Fruit fly (Drosophila melanogaster) whole organism, embryonic: ENCODE measurements around the gene CG34179.

Source experiments
- Adf1 ChIP-seq: fragments of 200-800 bp; sonication (Bioruptor generic); IDR thresholded peaks from 2 replicates; pipeline ENCODE4 v1.3.6; 2022; ENCODE audit warnings: missing biosample characterization, missing genetic modification characterization
- Atf3 ChIP-seq: fragments of 200-800 bp; sonication (Bioruptor generic); optimal IDR thresholded peaks from 3 replicates; lab custom pipeline; 2016; ENCODE audit warnings: missing biosample characterization, missing genetic modification characterization
- B-H2 ChIP-seq: fragments of 200-800 bp; sonication (Bioruptor generic); optimal IDR thresholded peaks from 2 replicates; lab custom pipeline; 2018; ENCODE audit warnings: missing biosample characterization, mild to moderate bottlenecking, missing genetic modification characterization
- CG10654 ChIP-seq: fragments of 200-800 bp; sonication (Bioruptor generic); optimal IDR thresholded peaks from 2 replicates; lab custom pipeline; 2016; ENCODE audit warnings: missing biosample characterization, missing genetic modification characterization
- CG12744 ChIP-seq: fragments of 200-800 bp; sonication (Bioruptor generic); optimal IDR thresholded peaks from 2 replicates; lab custom pipeline; 2016; ENCODE audit warnings: missing biosample characterization, missing genetic modification characterization
- CG1603 ChIP-seq: fragments of 200-800 bp; sonication (Bioruptor generic); optimal IDR thresholded peaks from 2 replicates; lab custom pipeline; 2019; ENCODE audit warnings: missing biosample characterization, mild to moderate bottlenecking, missing genetic modification characterization, moderate library complexity
- CG1792 ChIP-seq: fragments of 200-800 bp; sonication (Bioruptor generic); optimal IDR thresholded peaks from 2 replicates; lab custom pipeline; 2016; ENCODE audit warnings: missing biosample characterization, missing genetic modification characterization
- CG18619 ChIP-seq: fragments of 200-800 bp; sonication (Bioruptor generic); optimal IDR thresholded peaks from 3 replicates; lab custom pipeline; 2017; ENCODE audit warnings: missing biosample characterization, mild to moderate bottlenecking, missing genetic modification characterization
- CG2120 ChIP-seq: fragments of 200-800 bp; sonication (Bioruptor generic); optimal IDR thresholded peaks from 3 replicates; lab custom pipeline; 2016; ENCODE audit warnings: missing biosample characterization, missing genetic modification characterization
- CG2129 ChIP-seq: fragments of 200-800 bp; sonication (Bioruptor generic); IDR thresholded peaks from 2 replicates; pipeline ENCODE4 v1.3.6; 2022; ENCODE audit warnings: missing biosample characterization, missing genetic modification characterization; ENCODE audit not compliant: partially characterized antibody
- CG2875 ChIP-seq: fragments of 200-800 bp; sonication (Bioruptor generic); optimal IDR thresholded peaks from 2 replicates; lab custom pipeline; 2017; ENCODE audit warnings: missing biosample characterization, mild to moderate bottlenecking, missing genetic modification characterization, missing genetic modification reagents
- CG3407 ChIP-seq: fragments of 200-800 bp; sonication (Bioruptor generic); optimal IDR thresholded peaks from 2 replicates; lab custom pipeline; 2018; ENCODE audit warnings: missing biosample characterization, mild to moderate bottlenecking, missing genetic modification characterization
- CG4328 ChIP-seq: fragments of 200-800 bp; sonication (Bioruptor generic); optimal IDR thresholded peaks from 3 replicates; lab custom pipeline; 2017; ENCODE audit warnings: missing biosample characterization, missing genetic modification reagents, missing genetic modification characterization
- CG6254 ChIP-seq: fragments of 200-800 bp; sonication (Bioruptor generic); optimal IDR thresholded peaks from 3 replicates; lab custom pipeline; 2017; ENCODE audit warnings: mild to moderate bottlenecking, missing biosample characterization, missing genetic modification reagents, missing genetic modification characterization
- CG7271 ChIP-seq: fragments of 200-800 bp; sonication (Bioruptor generic); optimal IDR thresholded peaks from 2 replicates; lab custom pipeline; 2018; ENCODE audit warnings: missing biosample characterization, mild to moderate bottlenecking, missing genetic modification characterization, moderate library complexity
- CG7987 ChIP-seq: fragments of 200-800 bp; sonication (Bioruptor generic); optimal IDR thresholded peaks from 2 replicates; lab custom pipeline; 2018; ENCODE audit warnings: missing biosample characterization, mild to moderate bottlenecking, missing genetic modification characterization, moderate library complexity
- Dad ChIP-seq: fragments of 200-800 bp; sonication (Bioruptor generic); optimal IDR thresholded peaks from 3 replicates; lab custom pipeline; 2016; ENCODE audit warnings: missing biosample characterization, missing genetic modification characterization
- Dfd ChIP-seq, 2 experiments: fragments of >200 bp; optimal IDR thresholded peaks; 2 replicates each; lab custom pipeline; 2017; ENCODE audit warnings: missing biosample characterization in 2 of 2, missing genetic modification characterization in 2 of 2
- Doc3 ChIP-seq: fragments of 200-800 bp; sonication (Bioruptor generic); IDR thresholded peaks from 3 replicates; pipeline ENCODE4 v1.3.6; 2022; ENCODE audit warnings: missing biosample characterization, missing genetic modification characterization; ENCODE audit not compliant: partially characterized antibody
- HLH54F ChIP-seq: fragments of 200-800 bp; sonication (Bioruptor generic); optimal IDR thresholded peaks from 3 replicates; lab custom pipeline; 2016; ENCODE audit warnings: missing biosample characterization, missing genetic modification characterization
- Hand ChIP-seq: fragments of 200-800 bp; sonication (Bioruptor generic); optimal IDR thresholded peaks from 2 replicates; lab custom pipeline; 2017; ENCODE audit warnings: mild to moderate bottlenecking, missing biosample characterization, missing genetic modification reagents, missing genetic modification characterization
- Hey ChIP-seq: fragments of 200-800 bp; sonication (Bioruptor generic); optimal IDR thresholded peaks from 3 replicates; lab custom pipeline; 2018; ENCODE audit warnings: missing biosample characterization, mild to moderate bottlenecking, missing genetic modification characterization
- Hr51 ChIP-seq, 2 experiments: fragments of 200-800 bp; sonication (Bioruptor generic); optimal IDR thresholded peaks; 2 replicates in 1 of 2; 3 replicates in 1 of 2; lab custom pipeline; 2016 to 2018; ENCODE audit warnings: missing biosample characterization in 2 of 2, missing genetic modification characterization in 2 of 2, mild to moderate bottlenecking in 1 of 2, moderate library complexity in 1 of 2
- Max ChIP-seq: fragments of 200-800 bp; sonication (Bioruptor generic); optimal IDR thresholded peaks from 2 replicates; lab custom pipeline; 2016; ENCODE audit warnings: missing biosample characterization, mild to moderate bottlenecking, missing genetic modification characterization
- Myb ChIP-seq: fragments of 200-800 bp; sonication (Bioruptor generic); optimal IDR thresholded peaks from 2 replicates; lab custom pipeline; 2016; ENCODE audit warnings: missing biosample characterization, missing genetic modification characterization
- Opbp ChIP-seq: fragments of 200-800 bp; sonication (Bioruptor generic); IDR thresholded peaks from 3 replicates; pipeline ENCODE4 v1.3.6; 2022; ENCODE audit warnings: missing biosample characterization, missing genetic modification characterization; ENCODE audit not compliant: partially characterized antibody
- TFAM ChIP-seq: fragments of 200-800 bp; sonication (Bioruptor generic); optimal IDR thresholded peaks from 2 replicates; lab custom pipeline; 2017; ENCODE audit warnings: missing biosample characterization, missing genetic modification characterization, inconsistent platforms
- aop ChIP-seq: fragments of 200-800 bp; sonication (Bioruptor generic); IDR thresholded peaks from 2 replicates; pipeline ENCODE4 v1.3.6; 2022; ENCODE audit warnings: missing biosample characterization, missing genetic modification characterization
- bbx ChIP-seq: fragments of 200-800 bp; sonication (Bioruptor generic); IDR thresholded peaks from 2 replicates; pipeline ENCODE4 v1.3.6; 2022; ENCODE audit warnings: missing biosample characterization, missing genetic modification characterization; ENCODE audit not compliant: partially characterized antibody
- bowl ChIP-seq: fragments of 200-800 bp; sonication (Bioruptor generic); IDR thresholded peaks from 2 replicates; pipeline ENCODE4 v1.3.6; 2022; ENCODE audit warnings: missing biosample characterization, missing genetic modification characterization
- cato ChIP-seq: fragments of 200-800 bp; sonication (Bioruptor generic); optimal IDR thresholded peaks from 2 replicates; lab custom pipeline; 2016; ENCODE audit warnings: missing biosample characterization, missing genetic modification characterization, borderline replicate concordance
- cg ChIP-seq: fragments of 200-800 bp; sonication (Bioruptor generic); optimal IDR thresholded peaks from 3 replicates; lab custom pipeline; 2019; ENCODE audit warnings: missing biosample characterization, mild to moderate bottlenecking, missing genetic modification characterization, moderate library complexity
- crp ChIP-seq, 2 experiments: fragments of 200-800 bp; sonication (Bioruptor generic); optimal IDR thresholded peaks; 2 replicates in 1 of 2; 3 replicates in 1 of 2; lab custom pipeline; 2017; ENCODE audit warnings: missing biosample characterization in 2 of 2, missing genetic modification characterization in 2 of 2, mild to moderate bottlenecking in 1 of 2, moderate library complexity in 1 of 2
- eve ChIP-seq, 2 experiments: fragments of >200 bp; optimal IDR thresholded peaks; 2 replicates each; lab custom pipeline; 2017; ENCODE audit warnings: missing biosample characterization in 2 of 2, missing genetic modification characterization in 2 of 2
- gro ChIP-seq: fragments of 200-800 bp; sonication (Bioruptor generic); optimal IDR thresholded peaks from 2 replicates; lab custom pipeline; 2016; ENCODE audit warnings: missing biosample characterization, missing genetic modification characterization
- hkb ChIP-seq, 2 experiments: fragments of 200-800 bp in 1 of 2; fragments of >200 bp in 1 of 2; sonication (Bioruptor generic) in 1 of 2; IDR thresholded peaks in 1 of 2; optimal IDR thresholded peaks in 1 of 2; 2 replicates each; pipeline versions ENCODE4 v1.3.6 to Lab custom; 2017 to 2022; ENCODE audit warnings: missing biosample characterization in 1 of 2, missing genetic modification characterization in 1 of 2
- ind ChIP-seq: fragments of 200-800 bp; sonication (Bioruptor generic); optimal IDR thresholded peaks from 3 replicates; lab custom pipeline; 2016; ENCODE audit warnings: missing biosample characterization, missing genetic modification characterization
- knrl ChIP-seq: fragments of 200-800 bp; sonication (Bioruptor generic); IDR thresholded peaks from 3 replicates; pipeline ENCODE4 v1.3.6; 2022; ENCODE audit warnings: missing biosample characterization, missing genetic modification characterization; ENCODE audit not compliant: partially characterized antibody
- nerfin-2 ChIP-seq: fragments of 200-800 bp; sonication (Bioruptor generic); IDR thresholded peaks from 2 replicates; pipeline ENCODE4 v1.3.6; 2022; ENCODE audit warnings: missing biosample characterization, missing genetic modification characterization; ENCODE audit not compliant: partially characterized antibody
- nmo ChIP-seq: fragments of 200-800 bp; sonication (Bioruptor generic); optimal IDR thresholded peaks from 2 replicates; lab custom pipeline; 2018; ENCODE audit warnings: missing biosample characterization, mild to moderate bottlenecking, missing genetic modification characterization, moderate library complexity
- otp ChIP-seq: fragments of 200-800 bp; sonication (Bioruptor generic); IDR thresholded peaks from 3 replicates; pipeline ENCODE4, ENCODE4 v1.3.6; 2022; ENCODE audit warnings: missing biosample characterization, missing genetic modification characterization
- pros ChIP-seq: fragments of 200-800 bp; sonication (Bioruptor generic); optimal IDR thresholded peaks from 3 replicates; lab custom pipeline; 2019; ENCODE audit warnings: missing biosample characterization, mild to moderate bottlenecking, missing genetic modification characterization, moderate library complexity
- scrt ChIP-seq: fragments of 200-800 bp; sonication (Bioruptor generic); optimal IDR thresholded peaks from 2 replicates; lab custom pipeline; 2018; ENCODE audit warnings: missing biosample characterization, mild to moderate bottlenecking, missing genetic modification characterization, moderate library complexity
- sd ChIP-seq: fragments of 200-800 bp; sonication (Bioruptor generic); optimal IDR thresholded peaks from 3 replicates; lab custom pipeline; 2018; ENCODE audit warnings: missing biosample characterization, mild to moderate bottlenecking, missing genetic modification characterization, moderate library complexity
- tgo ChIP-seq: fragments of 200-800 bp; sonication (Bioruptor generic); IDR thresholded peaks from 3 replicates; pipeline ENCODE4 v1.3.6; 2022; ENCODE audit warnings: missing biosample characterization, missing genetic modification characterization
- tna ChIP-seq: fragments of 200-800 bp; sonication (Bioruptor generic); IDR thresholded peaks from 2 replicates; pipeline ENCODE4 v1.3.6; 2022; ENCODE audit warnings: missing biosample characterization, missing genetic modification characterization; ENCODE audit not compliant: partially characterized antibody
- trem ChIP-seq: fragments of 200-800 bp; optimal IDR thresholded peaks from 3 replicates; lab custom pipeline; 2019; ENCODE audit warnings: missing biosample characterization, mild to moderate bottlenecking, missing genetic modification characterization, moderate library complexity
- vvl ChIP-seq: fragments of 200-800 bp; sonication (Bioruptor generic); IDR thresholded peaks from 2 replicates; pipeline ENCODE4 v1.3.6; 2022; ENCODE audit warnings: missing biosample characterization, missing genetic modification characterization

CG34179 gene

DNA sequence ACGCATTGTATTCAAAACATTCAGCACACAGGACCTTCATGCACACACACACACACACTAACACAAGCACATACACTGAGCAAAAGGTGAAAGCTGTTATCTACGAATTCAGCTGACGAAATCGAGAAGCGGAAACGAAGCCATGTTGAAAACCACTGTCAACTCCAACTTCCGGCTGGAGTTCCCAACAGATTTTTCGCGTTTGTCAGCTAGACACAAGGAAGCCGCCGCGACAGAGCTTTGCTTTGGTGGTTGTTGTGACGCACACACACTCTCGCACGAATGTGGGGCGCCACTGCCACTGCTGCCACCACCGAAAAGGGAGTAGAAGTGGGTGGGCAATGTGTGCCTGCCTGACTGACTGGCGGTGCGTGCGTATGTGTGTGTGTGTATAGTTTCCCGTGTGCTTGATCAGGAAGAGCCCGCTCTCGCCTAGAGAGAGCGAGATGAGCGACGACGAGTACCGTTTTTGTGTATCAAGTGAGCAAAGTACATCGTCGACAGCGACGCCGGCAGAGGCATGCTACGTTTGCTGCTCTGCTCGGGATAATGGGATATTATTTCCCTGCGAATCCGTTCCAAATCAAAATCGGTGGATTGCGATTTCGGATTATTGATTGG is 50.8 kb downstream of the CG34179 start (continued):
- TF ChIP-seq CG7271 (tag; lab: Kevin White, UChicago) (peak; percentile 73), vvl (GFP tag; lab: Robert Waterston, UW) (peak; percentile 59), Hand (GFP tag; lab: Kevin White, UChicago) (no peak), hkb (optimal IDR thresholded peaks at IDR 0.05; lab: Kevin White, UChicago) (no peak), hkb (GFP tag; IDR thresholded peaks at IDR 0.05; lab: Robert Waterston, UW) (peak; percentile 71), CG1792 (GFP tag; lab: Kevin White, UChicago) (peak; percentile 16), CG7987 (peak; percentile 66), gro (no peak), CG2120 (GFP tag; lab: Kevin White, UChicago) (no peak), nmo (GFP tag; lab: Kevin White, UChicago) (peak; percentile 19), Doc3 (no peak), CG10654 (GFP tag; lab: Kevin White, UChicago) (no peak), cato (GFP tag; lab: Kevin White, UChicago) (no peak), CG2875 (GFP tag; lab: Kevin White, UChicago) (peak; percentile 49), knrl (no peak), aop (0 out of 2 replicates have a peak, but pooled peaks have one; percentile 3), Adf1 (peak; percentile 79), HLH54F (GFP tag; lab: Kevin White, UChicago) (no peak), CG12744 (GFP tag; lab: Kevin White, UChicago) (no peak), Max (no peak), sd (tag; lab: Kevin White, UChicago) (no peak), bbx (GFP tag; lab: Robert Waterston, UW) (no peak), ind (GFP tag; lab: Kevin White, UChicago) (no peak), nerfin-2 (GFP tag; lab: Robert Waterston, UW) (no peak), Atf3 (no peak), cg (GFP tag; lab: Kevin White, UChicago) (peak; percentile 63), CG4328 (peak; percentile 84), Hr51 (GFP tag; optimal IDR thresholded peaks at IDR 0.05; lab: Kevin White, UChicago) (no peak), trem (tag; lab: Kevin White, UChicago) (peak; percentile 21), scrt (GFP tag; lab: Kevin White, UChicago) (peak; percentile 70), CG6254 (peak; percentile 46), Hey (peak; percentile 58), Dfd (GFP tag; optimal IDR thresholded peaks at IDR 0.05; lab: Kevin White, UChicago) (no peak), tgo (no peak), eve (GFP tag; optimal IDR thresholded peaks at IDR 0.05; lab: Kevin White, UChicago) (no peak), bowl (GFP tag; lab: Robert Waterston, UW) (no peak), CG3407 (GFP tag; lab: Kevin White, UChicago) (peak; percentile 51), B-H2 (GFP tag; lab: Kevin White, UChicago) (no peak), crp (GFP tag; optimal IDR thresholded peaks at IDR 0.05; lab: Kevin White, UChicago) (peak in 1 of 2 experiments; percentile 32), CG2129 (no peak), Myb (GFP tag; lab: Kevin White, UChicago) (no peak), tna (GFP tag; lab: Robert Waterston, UW) (no peak), TFAM (GFP tag; lab: Kevin White, UChicago) (peak; percentile 15), pros (GFP tag; lab: Kevin White, UChicago) (peak; percentile 38), CG1603 (tag; lab: Kevin White, UChicago) (no peak), Opbp (GFP tag; lab: Robert Waterston, UW) (no peak), CG18619 (GFP tag; lab: Kevin White, UChicago) (peak; percentile 57), otp (peak; percentile 37; the same call in 1 of the 3 replicates), Dad (GFP tag; lab: Kevin White, UChicago) (peak; percentile 20)
